Worm (Caenorhabditis elegans) whole organism, L4 larva: ENCODE results near the gene ser-6.
"Not testable (repeated sequence)": the region's sequence is repeated elsewhere in the genome, so short reads cannot be mapped to it uniquely, and the experiment has no call there.

Experiments
- F26F4.8 ChIP-seq: fragments of 200-800 bp; sonication (Bioruptor generic); conservative IDR thresholded peaks from 2 replicates; pipeline ENCODE4 v1.3.6; 2022; ENCODE audit warnings: missing genetic modification characterization, missing compliant biosample characterization
- Y105C5A.15 ChIP-seq: fragments of 200-800 bp; sonication (Bioruptor generic); IDR thresholded peaks from 2 replicates; pipeline ENCODE4 v1.3.6; 2022; ENCODE audit warnings: missing genetic modification characterization, missing compliant biosample characterization
- Y48G9A.11 ChIP-seq: fragments of 200-800 bp; sonication (Bioruptor generic); IDR thresholded peaks from 2 replicates; pipeline ENCODE4 v1.3.6; 2022; ENCODE audit warnings: missing genetic modification reagents, missing genetic modification characterization, missing compliant biosample characterization
- aha-1 ChIP-seq: fragments of 150-350 bp; peaks from one replicate; lab custom pipeline; 2014; ENCODE audit warnings: missing biosample characterization, missing genetic modification characterization
- aly-2 ChIP-seq: sonication (generic microtip); optimal IDR thresholded peaks from 2 replicates; lab custom pipeline; 2018; ENCODE audit warnings: missing biosample characterization, missing genetic modification characterization
- arid-1 ChIP-seq: fragments of 200-800 bp; sonication (Bioruptor generic); conservative IDR thresholded peaks from 2 replicates; pipeline ENCODE4 v1.3.6; 2022; ENCODE audit warnings: missing genetic modification reagents, missing genetic modification characterization, missing compliant biosample characterization
- ceh-44 ChIP-seq: fragments of 200-800 bp; sonication (Bioruptor generic); IDR thresholded peaks from 2 replicates; pipeline ENCODE4 v1.3.6; 2022; ENCODE audit warnings: missing genetic modification reagents, missing genetic modification characterization, missing compliant biosample characterization
- daf-16 ChIP-seq, 3 experiments: sonication (generic microtip); optimal IDR thresholded peaks; 2 replicates each; lab custom pipeline; 2016 to 2017; ENCODE audit warnings: missing genetic modification characterization in 3 of 3, missing genetic modification reagents in 3 of 3, mild to moderate bottlenecking in 2 of 3, missing compliant biosample characterization in 2 of 3, missing biosample characterization in 1 of 3, moderate library complexity in 1 of 3
- daf-19 ChIP-seq: fragments of 200-800 bp; sonication (Bioruptor generic); conservative IDR thresholded peaks from 2 replicates; pipeline ENCODE4 v1.3.6; 2022; ENCODE audit warnings: missing genetic modification characterization, missing compliant biosample characterization
- dmd-6 ChIP-seq: fragments of 200-800 bp; sonication (Bioruptor generic); IDR thresholded peaks from 2 replicates; pipeline ENCODE4 v1.3.6; 2022; ENCODE audit warnings: missing genetic modification reagents, missing genetic modification characterization, missing compliant biosample characterization
- egl-43 ChIP-seq: fragments of 200-800 bp; sonication (Bioruptor generic); IDR thresholded peaks from 2 replicates; pipeline ENCODE4 v1.3.6; 2022; ENCODE audit warnings: missing genetic modification reagents, missing genetic modification characterization, missing compliant biosample characterization
- fkh-10 ChIP-seq: fragments of 150-350 bp; optimal IDR thresholded peaks from 2 replicates; lab custom pipeline; 2014; ENCODE audit warnings: missing biosample characterization, missing genetic modification reagents, missing genetic modification characterization
- fos-1 ChIP-seq: fragments of 150-350 bp; optimal IDR thresholded peaks from 2 replicates; lab custom pipeline; 2014; ENCODE audit warnings: missing biosample characterization, missing genetic modification characterization
- hlh-30 ChIP-seq: sonication (generic microtip); optimal IDR thresholded peaks from 2 replicates; lab custom pipeline; 2017; ENCODE audit warnings: antibody characterized with exemption, mild to moderate bottlenecking, missing genetic modification characterization, missing compliant biosample characterization; ENCODE audit not compliant: insufficient read depth
- lin-13 ChIP-seq: fragments of 150-350 bp; optimal IDR thresholded peaks from 2 replicates; lab custom pipeline; 2014; ENCODE audit warnings: missing biosample characterization, missing genetic modification reagents, missing genetic modification characterization
- lin-29 ChIP-seq: fragments of 200-800 bp; sonication (Bioruptor generic); IDR thresholded peaks from 2 replicates; pipeline ENCODE4 v1.3.6; 2022; ENCODE audit warnings: missing genetic modification reagents, missing genetic modification characterization, missing compliant biosample characterization
- lin-38 ChIP-seq: fragments of 200-800 bp; sonication (Bioruptor generic); IDR thresholded peaks from 2 replicates; pipeline ENCODE4 v1.3.6; 2022; ENCODE audit warnings: missing genetic modification reagents, missing genetic modification characterization, missing compliant biosample characterization
- lir-3 ChIP-seq: sonication (generic microtip); optimal IDR thresholded peaks from 2 replicates; lab custom pipeline; 2016; ENCODE audit warnings: mild to moderate bottlenecking, missing genetic modification characterization, missing compliant biosample characterization
- lsy-2 ChIP-seq, 2 experiments: fragments of 150-350 bp in 1 of 2; sonication (generic microtip) in 1 of 2; optimal IDR thresholded peaks; 2 replicates each; lab custom pipeline; 2014 to 2017; ENCODE audit warnings: missing biosample characterization in 2 of 2, missing genetic modification characterization in 2 of 2
- madf-9 ChIP-seq: fragments of 200-800 bp; sonication (Bioruptor generic); conservative IDR thresholded peaks from 2 replicates; pipeline ENCODE4 v1.3.6; 2022; ENCODE audit warnings: missing genetic modification reagents, missing genetic modification characterization, missing compliant biosample characterization
- mdt-29 ChIP-seq: fragments of 200-800 bp; sonication (Bioruptor generic); IDR thresholded peaks from 2 replicates; pipeline ENCODE4 v1.3.6; 2022; ENCODE audit warnings: missing genetic modification reagents, missing genetic modification characterization, missing compliant biosample characterization
- mxl-2 ChIP-seq: fragments of 200-800 bp; sonication (Bioruptor generic); conservative IDR thresholded peaks from 2 replicates; pipeline ENCODE4 v1.3.6; 2022; ENCODE audit warnings: missing genetic modification reagents, missing genetic modification characterization, missing compliant biosample characterization
- nhr-10 ChIP-seq: fragments of 150-350 bp; optimal IDR thresholded peaks from 2 replicates; lab custom pipeline; 2014; ENCODE audit warnings: missing biosample characterization, missing genetic modification characterization
- nhr-28 ChIP-seq: fragments of 150-350 bp; optimal IDR thresholded peaks from 2 replicates; lab custom pipeline; 2014; ENCODE audit warnings: missing biosample characterization, missing genetic modification characterization
- nhr-48 ChIP-seq: sonication (generic microtip); optimal IDR thresholded peaks from 2 replicates; lab custom pipeline; 2016; ENCODE audit warnings: mild to moderate bottlenecking, missing genetic modification characterization, missing compliant biosample characterization
- nhr-6 ChIP-seq: fragments of 150-350 bp; optimal IDR thresholded peaks from 2 replicates; lab custom pipeline; 2014; ENCODE audit warnings: missing biosample characterization, missing genetic modification characterization
- pha-4 ChIP-seq, 2 experiments: fragments of 150-350 bp in 1 of 2; fragments of 200-800 bp in 1 of 2; sonication (Bioruptor generic) in 1 of 2; IDR thresholded peaks in 1 of 2; optimal IDR thresholded peaks in 1 of 2; 2 replicates each; pipeline versions ENCODE4 v1.3.6 to Lab custom; 2014 to 2022; ENCODE audit warnings: missing genetic modification characterization in 2 of 2, missing genetic modification reagents in 2 of 2, missing biosample characterization in 1 of 2, missing compliant biosample characterization in 1 of 2
- sdz-12 ChIP-seq: fragments of 200-800 bp; sonication (Bioruptor generic); optimal IDR thresholded peaks from 2 replicates; lab custom pipeline; 2018; ENCODE audit warnings: mild to moderate bottlenecking, missing genetic modification characterization, missing compliant biosample characterization
- set-16 ChIP-seq: fragments of 200-800 bp; sonication (Bioruptor generic); IDR thresholded peaks from 2 replicates; pipeline ENCODE4 v1.3.6; 2022; ENCODE audit warnings: missing genetic modification reagents, missing genetic modification characterization, missing compliant biosample characterization
- skn-1 ChIP-seq: fragments of 150-350 bp; optimal IDR thresholded peaks from 2 replicates; lab custom pipeline; 2014; ENCODE audit warnings: missing biosample characterization, missing genetic modification characterization
- snpc-1.2 ChIP-seq: fragments of 200-800 bp; sonication (Bioruptor generic); IDR thresholded peaks from 2 replicates; pipeline ENCODE4 v1.3.6; 2022; ENCODE audit warnings: missing genetic modification reagents, missing genetic modification characterization, missing compliant biosample characterization
- unc-130 ChIP-seq: sonication (generic microtip); optimal IDR thresholded peaks from 2 replicates; lab custom pipeline; 2016; ENCODE audit warnings: missing genetic modification reagents, missing genetic modification characterization, missing compliant biosample characterization
- unc-39 ChIP-seq: sonication (generic microtip); optimal IDR thresholded peaks from 2 replicates; lab custom pipeline; 2017; ENCODE audit warnings: missing biosample characterization, missing genetic modification characterization
- unc-62 ChIP-seq, 3 experiments: fragments of 150-350 bp in 1 of 3; sonication (generic microtip); optimal IDR thresholded peaks in 2 of 3; peaks in 1 of 3; 1 replicate in 1 of 3; 2 replicates in 2 of 3; lab custom pipeline; 2014 to 2017; ENCODE audit warnings: missing biosample characterization in 3 of 3, missing genetic modification characterization in 3 of 3, missing genetic modification reagents in 3 of 3, missing genotype in 1 of 3
- zag-1 ChIP-seq: fragments of 150-350 bp; optimal IDR thresholded peaks from 2 replicates; lab custom pipeline; 2014; ENCODE audit warnings: missing biosample characterization, missing genetic modification characterization
- zfp-2 ChIP-seq: sonication (generic microtip); optimal IDR thresholded peaks from 2 replicates; lab custom pipeline; 2016; ENCODE audit warnings: mild to moderate bottlenecking, missing genetic modification characterization, missing compliant biosample characterization
- ztf-11 ChIP-seq: fragments of 150-350 bp; optimal IDR thresholded peaks from 2 replicates; lab custom pipeline; 2014; ENCODE audit warnings: missing biosample characterization, missing genetic modification characterization

ser-6 gene

ce11 chrIV:2959798-2960197, at the start of gene ser-6:
TSS of gene ser-6 (plus strand) at chrIV:2960098.
- TF ChIP-seq mdt-29 (GFP tag; lab: Robert Waterston, UW) (no peak), aha-1 (peak; percentile 63)

- TF ChIP-seq lir-3 (tag; lab: Kevin White, UChicago), result no peak
- no peak for TF ChIP-seq arid-1 (GFP tag; lab: Robert Waterston, UW)
- TF ChIP-seq dmd-6 (GFP tag; lab: Robert Waterston, UW), result no peak
- no peak for TF ChIP-seq unc-130 (GFP tag; lab: Kevin White, UChicago)
- peak; percentile 18; the same call in 1 of the 2 replicates for TF ChIP-seq Y48G9A.11 (GFP tag; lab: Robert Waterston, UW)
- TF ChIP-seq fos-1 (tag; lab: Kevin White, UChicago), result no peak
- peak; percentile 57 for TF ChIP-seq lin-38 (GFP tag; lab: Robert Waterston, UW)
- TF ChIP-seq mdt-29 (GFP tag; lab: Robert Waterston, UW), result 0 out of 2 replicates have a peak, but pooled peaks have one; percentile 16
- no peak for TF ChIP-seq set-16
Measured at ce11 chrIV:2914545-2914944, 45.4 kb upstream of the ser-6 start.

DNA sequence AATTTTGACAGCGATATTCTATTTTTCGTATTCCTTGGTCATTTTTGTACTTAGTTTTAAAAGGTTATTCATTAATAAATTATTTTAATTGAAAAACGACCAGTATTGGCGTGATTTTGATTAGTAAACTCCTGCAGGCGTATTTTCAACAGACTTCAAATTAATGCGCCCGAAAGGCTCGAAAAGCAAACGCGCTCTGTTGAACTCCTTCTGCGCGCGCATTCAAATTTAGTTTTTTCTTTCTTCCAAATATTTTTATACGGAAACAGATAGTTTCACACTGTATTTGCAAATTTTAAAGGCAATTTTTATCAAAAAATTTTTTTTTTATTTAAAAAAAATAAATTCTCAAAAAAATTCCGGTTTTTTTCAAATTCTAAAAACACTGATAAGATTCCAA, 43.9 kb upstream of the ser-6 start:
- TF ChIP-seq sdz-12 (no peak), lin-38 (GFP tag; lab: Robert Waterston, UW) (peak; percentile 59)

- not testable (repeated sequence) for TF ChIP-seq dmd-6 (GFP tag; lab: Robert Waterston, UW); unc-39; snpc-1.2 (GFP tag; lab: Robert Waterston, UW)
- TF ChIP-seq, all 104 proteins: peak for 0; not testable (repeated sequence) for 104
Measured at ce11 chrIV:2917729-2918128, 42.2 kb upstream of the ser-6 start, which contains the start of gene Y54G2A.50. TSS of gene Y54G2A.50 (plus strand) at chrIV:2918029.

ce11 chrIV:2922196-2922595, 37.7 kb upstream of the ser-6 start, which contains the start of gene fbxc-45:
TSS of gene fbxc-45 (minus strand) at chrIV:2922243.
- peak in 1 of 2 experiments; percentile 11 for TF ChIP-seq lsy-2 (tag; optimal IDR thresholded peaks at IDR 0.05; lab: Kevin White, UChicago)
- no peak for TF ChIP-seq zfp-2 (tag; lab: Kevin White, UChicago)

DNA sequence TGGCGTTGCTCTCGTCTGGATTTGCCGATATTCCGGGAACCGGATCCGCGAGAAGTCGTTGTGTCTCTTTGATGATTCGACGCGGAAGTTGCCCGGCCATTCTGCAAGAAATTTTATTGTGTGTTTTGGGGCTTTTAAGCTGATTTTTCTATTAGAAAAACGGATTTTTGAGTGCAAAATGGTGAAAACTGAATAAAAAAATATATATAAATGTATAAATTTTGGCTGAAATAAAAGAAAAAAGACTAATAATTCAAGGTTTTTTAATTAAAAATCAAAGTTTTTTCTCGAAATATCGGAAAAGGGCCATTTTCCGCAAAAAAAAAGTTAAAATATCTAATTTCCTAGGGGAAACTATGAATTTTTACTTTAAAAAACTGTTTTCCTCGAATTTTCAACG, 34.3 kb upstream of the ser-6 start, which contains the start of gene ubc-13:
TSS of gene ubc-13 (minus strand) at position 101 of the 400 bp plus-strand sequence.
- TF ChIP-seq egl-43 (GFP tag; lab: Robert Waterston, UW), result 0 out of 2 replicates have a peak, but pooled peaks have one; percentile 18
- TF ChIP-seq unc-62 (GFP tag; optimal IDR thresholded peaks at IDR 0.05 in 1 of 2; lab: Kevin White, UChicago), result no peak
- TF ChIP-seq unc-62 (tag; optimal IDR thresholded peaks at IDR 0.05; lab: Kevin White, UChicago), result no peak

- TF ChIP-seq fkh-10 (GFP tag; lab: Kevin White, UChicago), result no peak
- TF ChIP-seq lsy-2 (tag; optimal IDR thresholded peaks at IDR 0.05; lab: Kevin White, UChicago), result peak in 1 of 2 experiments; percentile 87
- TF ChIP-seq nhr-48 (tag; lab: Kevin White, UChicago), result no peak
- TF ChIP-seq nhr-6, result peak; percentile 10
- no peak for TF ChIP-seq aly-2 (tag; lab: Kevin White, UChicago)
- TF ChIP-seq nhr-28 (tag; lab: Kevin White, UChicago), result peak; percentile 24
- peak; percentile 32 for TF ChIP-seq lin-13 (GFP tag; lab: Kevin White, UChicago)
- no peak for TF ChIP-seq zag-1 (tag; lab: Kevin White, UChicago)
- TF ChIP-seq Y105C5A.15, result no peak
- TF ChIP-seq ceh-44 (GFP tag; lab: Robert Waterston, UW), result no peak
- TF ChIP-seq skn-1, result no peak
- no peak for TF ChIP-seq ztf-11 (tag; lab: Kevin White, UChicago)
- TF ChIP-seq mxl-2 (GFP tag; lab: Robert Waterston, UW), result no peak
- TF ChIP-seq daf-16 (GFP tag; optimal IDR thresholded peaks at IDR 0.05; lab: Kevin White, UChicago), result no peak
- peak; percentile 57 for TF ChIP-seq daf-16 (tag; optimal IDR thresholded peaks at IDR 0.05; lab: Kevin White, UChicago)
- no peak for TF ChIP-seq lin-29 (GFP tag; lab: Robert Waterston, UW)
- TF ChIP-seq nhr-10 (tag; lab: Kevin White, UChicago), result no peak
- no peak for TF ChIP-seq zfp-2 (tag; lab: Kevin White, UChicago)
- no peak for TF ChIP-seq madf-9 (GFP tag; lab: Robert Waterston, UW)
- TF ChIP-seq pha-4 (GFP tag; IDR thresholded peaks at IDR 0.05; lab: Robert Waterston, UW), result no peak
- TF ChIP-seq pha-4 (tag; optimal IDR thresholded peaks at IDR 0.05; lab: Kevin White, UChicago), result no peak
- peak; percentile 36 for TF ChIP-seq hlh-30
- no peak for TF ChIP-seq F26F4.8 (GFP tag; lab: Robert Waterston, UW)
- peak; percentile 82 for TF ChIP-seq lin-38 (GFP tag; lab: Robert Waterston, UW)
- no peak for TF ChIP-seq unc-39
- no peak for TF ChIP-seq fos-1 (tag; lab: Kevin White, UChicago)
- no peak for TF ChIP-seq daf-19 (GFP tag; lab: Robert Waterston, UW)
Measured at ce11 chrIV:2928409-2928808, 31.5 kb upstream of the ser-6 start, which contains the start of gene manf-1. TSS of gene manf-1 (minus strand) at chrIV:2928421.
